Fruit fly (Drosophila melanogaster): ENCODE data around the gene CG44362.

CG44362 gene

dm6 chr3L:11381126-11381940 is 16.0 kb upstream of the CG44362 start:
- TF ChIP-seq pdm3 (GFP tag; optimal IDR thresholded peaks at IDR 0.05) (peak; percentile 29), svp (GFP tag) (peak; percentile 62), Hr4 (GFP tag; optimal IDR thresholded peaks at IDR 0.05) (no peak), CG31627 (GFP tag; optimal IDR thresholded peaks at IDR 0.05) (peak; percentile 18), CG6854 (GFP tag; optimal IDR thresholded peaks at IDR 0.05) (peak; percentile 25), CG6163 (GFP tag; IDR thresholded peaks at IDR 0.05) (peak; percentile 64; the same call in 1 of the 3 replicates), Smox (GFP tag; optimal IDR thresholded peaks at IDR 0.05) (peak; percentile 25), CG3032 (tag; optimal IDR thresholded peaks at IDR 0.05) (peak; percentile 22), Hr38 (GFP tag; optimal IDR thresholded peaks at IDR 0.05) (no peak), CG1621 (tag; optimal IDR thresholded peaks at IDR 0.05) (peak; percentile 13), CG10631 (GFP tag; optimal IDR thresholded peaks at IDR 0.05) (no peak), CG15336 (GFP tag; IDR thresholded peaks at IDR 0.05) (no peak), CG8119 (GFP tag; IDR thresholded peaks at IDR 0.05) (no peak), Hr39 (GFP tag; optimal IDR thresholded peaks at IDR 0.05) (peak; percentile 7), Met (GFP tag; optimal IDR thresholded peaks at IDR 0.05) (peak; percentile 29), cyc (GFP tag; optimal IDR thresholded peaks at IDR 0.05) (no peak), CG6808 (GFP tag; optimal IDR thresholded peaks at IDR 0.05) (no peak), Ets21C (GFP tag; optimal IDR thresholded peaks at IDR 0.05) (no peak), Eip93F (GFP tag; optimal IDR thresholded peaks at IDR 0.05) (no peak), fd59A (GFP tag; optimal IDR thresholded peaks at IDR 0.05) (no peak), lz (GFP tag; optimal IDR thresholded peaks at IDR 0.05) (peak; percentile 30), net (GFP tag; optimal IDR thresholded peaks at IDR 0.05) (no peak), CG8319 (GFP tag; optimal IDR thresholded peaks at IDR 0.05) (no peak), CG10669 (GFP tag; optimal IDR thresholded peaks at IDR 0.05) (no peak), OdsH (GFP tag; optimal IDR thresholded peaks at IDR 0.05) (peak; percentile 4), CG32006 (GFP tag; optimal IDR thresholded peaks at IDR 0.05) (no peak), CG6276 (GFP tag; optimal IDR thresholded peaks at IDR 0.05) (no peak), eg (GFP tag; IDR thresholded peaks at IDR 0.05) (no peak), Blimp-1 (GFP tag; optimal IDR thresholded peaks at IDR 0.05) (no peak), CG7368 (GFP tag; optimal IDR thresholded peaks at IDR 0.05) (no peak), Eip78C (GFP tag) (peak; percentile 74), Ets96B (tag; optimal IDR thresholded peaks at IDR 0.05) (peak; percentile 33), fkh (GFP tag; optimal IDR thresholded peaks at IDR 0.05) (no peak), topi (GFP tag; optimal IDR thresholded peaks at IDR 0.05) (peak; percentile 23), salr (GFP tag; optimal IDR thresholded peaks at IDR 0.05) (no peak), dac (GFP tag; optimal IDR thresholded peaks at IDR 0.05) (no peak), esn (GFP tag; optimal IDR thresholded peaks at IDR 0.05) (peak; percentile 31), Eip75B (GFP tag; optimal IDR thresholded peaks at IDR 0.05) (peak; percentile 6)

- TF ChIP-seq dac (GFP tag; optimal IDR thresholded peaks at IDR 0.05): no peak
- no peak for TF ChIP-seq CG11902 (GFP tag; optimal IDR thresholded peaks at IDR 0.05)
- peak; percentile 72; the same call in 2 of the 3 replicates for TF ChIP-seq CG6163 (GFP tag; IDR thresholded peaks at IDR 0.05)
- peak; percentile 81 for TF ChIP-seq svp (GFP tag)
- TF ChIP-seq CG34406 (GFP tag; optimal IDR thresholded peaks at IDR 0.05): peak; percentile 39
- TF ChIP-seq OdsH (GFP tag; optimal IDR thresholded peaks at IDR 0.05): peak; percentile 49
- no peak for TF ChIP-seq CG11762 (GFP tag; optimal IDR thresholded peaks at IDR 0.05; ENCODE audit: insufficient read depth)
- peak; percentile 43 for TF ChIP-seq lz (GFP tag; optimal IDR thresholded peaks at IDR 0.05)
- TF ChIP-seq Sox102F (GFP tag; optimal IDR thresholded peaks at IDR 0.05): peak; percentile 25
- no peak for TF ChIP-seq fkh (GFP tag; optimal IDR thresholded peaks at IDR 0.05)
- TF ChIP-seq CG10631 (GFP tag; optimal IDR thresholded peaks at IDR 0.05): peak; percentile 7
- peak; percentile 40 for TF ChIP-seq Hr39 (GFP tag; optimal IDR thresholded peaks at IDR 0.05)
- no peak for TF ChIP-seq Hr4 (GFP tag; optimal IDR thresholded peaks at IDR 0.05)
- TF ChIP-seq topi (GFP tag; optimal IDR thresholded peaks at IDR 0.05): peak; percentile 31
- peak; percentile 1 for TF ChIP-seq CG6808 (GFP tag; optimal IDR thresholded peaks at IDR 0.05)
- TF ChIP-seq CG3919 (GFP tag; optimal IDR thresholded peaks at IDR 0.05): peak; percentile 58
- TF ChIP-seq Eip93F (GFP tag; optimal IDR thresholded peaks at IDR 0.05): peak; percentile 20
- TF ChIP-seq salr (GFP tag; optimal IDR thresholded peaks at IDR 0.05): peak in 1 of 2 experiments; percentile 36
- no peak for TF ChIP-seq CG15336 (GFP tag; IDR thresholded peaks at IDR 0.05)
- TF ChIP-seq CG8119 (GFP tag; IDR thresholded peaks at IDR 0.05): peak; percentile 18; the same call in 1 of the 3 replicates
- TF ChIP-seq Smox (GFP tag; optimal IDR thresholded peaks at IDR 0.05): peak; percentile 49
- TF ChIP-seq Lpt (GFP tag; optimal IDR thresholded peaks at IDR 0.05): no peak
- TF ChIP-seq CG10669 (GFP tag; optimal IDR thresholded peaks at IDR 0.05): peak; percentile 32
- peak; percentile 4 for TF ChIP-seq CG1621 (tag; optimal IDR thresholded peaks at IDR 0.05)
- TF ChIP-seq Ets21C (GFP tag; optimal IDR thresholded peaks at IDR 0.05): no peak
- TF ChIP-seq Eip75B (GFP tag; optimal IDR thresholded peaks at IDR 0.05): no peak
- TF ChIP-seq esn (GFP tag; optimal IDR thresholded peaks at IDR 0.05): peak; percentile 43
- TF ChIP-seq fd59A (GFP tag; optimal IDR thresholded peaks at IDR 0.05): no peak
- peak; percentile 42 for TF ChIP-seq cyc (GFP tag; optimal IDR thresholded peaks at IDR 0.05)
Measured at dm6 chr3L:11381941-11382747, 15.2 kb upstream of the CG44362 start.
